Worm (Caenorhabditis elegans) whole organism, early embryonic: ENCODE results near the gene F39C12.1.
A peak's percentile ranks its signal among the peaks of the same experiment; 100 is the strongest.

Source experiments
- B0310.2 ChIP-seq: sonication (generic microtip); optimal IDR thresholded peaks from 2 replicates; lab custom pipeline; 2016; ENCODE audit warnings: mild to moderate bottlenecking, missing genetic modification characterization, missing compliant biosample characterization
- F13C5.2 ChIP-seq: sonication (generic microtip); optimal IDR thresholded peaks from 2 replicates; lab custom pipeline; 2017; ENCODE audit warnings: mild to moderate bottlenecking, missing genetic modification characterization, inconsistent platforms, missing compliant biosample characterization
- ama-1 ChIP-seq: fragments of 150-350 bp; optimal IDR thresholded peaks from 2 replicates; lab custom pipeline; 2014
- ceh-36 ChIP-seq: sonication (generic microtip); optimal IDR thresholded peaks from 2 replicates; lab custom pipeline; 2016; ENCODE audit warnings: missing genetic modification characterization, inconsistent platforms, missing compliant biosample characterization
- ets-7 ChIP-seq: sonication (generic microtip); optimal IDR thresholded peaks from 2 replicates; lab custom pipeline; 2016; ENCODE audit warnings: missing genotype, missing genetic modification characterization, missing compliant biosample characterization
- flt-1 ChIP-seq: fragments of 200-800 bp; sonication (Bioruptor generic); IDR thresholded peaks from 2 replicates; pipeline ENCODE4 v1.3.6; 2022; ENCODE audit warnings: missing genetic modification characterization, missing compliant biosample characterization
- hmg-4 ChIP-seq: fragments of 200-800 bp; sonication (Bioruptor generic); optimal IDR thresholded peaks from 2 replicates; lab custom pipeline; 2018; ENCODE audit warnings: mild to moderate bottlenecking, missing genetic modification characterization, missing compliant biosample characterization
- hnd-1 ChIP-seq: sonication (generic microtip); optimal IDR thresholded peaks from 2 replicates; lab custom pipeline; 2016; ENCODE audit warnings: missing genetic modification characterization, missing compliant biosample characterization
- pes-1 ChIP-seq: fragments of 200-800 bp; sonication (Bioruptor generic); IDR thresholded peaks from 2 replicates; pipeline ENCODE4 v1.3.6; 2022; ENCODE audit warnings: missing genetic modification reagents, missing genetic modification characterization, missing compliant biosample characterization
- sea-1 ChIP-seq: fragments of 200-800 bp; sonication (Bioruptor generic); conservative IDR thresholded peaks from 2 replicates; pipeline ENCODE4 v1.3.6; 2022; ENCODE audit warnings: missing genetic modification characterization, missing compliant biosample characterization
- tbx-11 ChIP-seq: fragments of 200-800 bp; sonication (Bioruptor generic); IDR thresholded peaks from 2 replicates; pipeline ENCODE4 v1.3.6; 2022; ENCODE audit warnings: missing genetic modification characterization, missing compliant biosample characterization
- tbx-37 ChIP-seq: fragments of 200-800 bp; sonication (Bioruptor generic); conservative IDR thresholded peaks from 2 replicates; pipeline ENCODE4 v1.3.6; 2022; ENCODE audit warnings: missing genetic modification reagents, missing genetic modification characterization, missing compliant biosample characterization
- tra-4 ChIP-seq: sonication (generic microtip); optimal IDR thresholded peaks from 2 replicates; lab custom pipeline; 2017; ENCODE audit warnings: missing genetic modification characterization, missing compliant biosample characterization

ce11 chrX:4869627-4870026, 16.6 kb upstream of the F39C12.1 start:
- TF ChIP-seq ama-1 (no peak), hmg-4 (GFP tag; lab: Kevin White, UChicago) (no peak), tra-4 (tag; lab: Kevin White, UChicago) (no peak), B0310.2 (tag; lab: Kevin White, UChicago) (no peak), pes-1 (GFP tag; lab: Robert Waterston, UW) (no peak), ceh-36 (tag; lab: Kevin White, UChicago) (no peak), tbx-11 (GFP tag; lab: Robert Waterston, UW) (no peak), ets-7 (tag; lab: Kevin White, UChicago) (no peak), sea-1 (GFP tag; lab: Robert Waterston, UW) (no peak), flt-1 (GFP tag; lab: Robert Waterston, UW) (peak; percentile 3; the same call in 1 of the 2 replicates), hnd-1 (tag; lab: Kevin White, UChicago) (no peak), F13C5.2 (tag; lab: Kevin White, UChicago) (no peak), tbx-37 (no peak)
